Fruit fly (Drosophila melanogaster) Kc167 (cell line): ENCODE results near the gene Dnah3.

Experiments used
- Myc ChIP-seq: fragments of >200 bp; optimal IDR thresholded peaks from 2 replicates; lab custom pipeline; 2017; ENCODE audit warnings: missing external identifiers
- Sin3A ChIP-seq: fragments of >200 bp; optimal IDR thresholded peaks from 2 replicates; lab custom pipeline; 2018; ENCODE audit warnings: missing external identifiers
- h ChIP-seq: fragments of >200 bp; optimal IDR thresholded peaks from 3 replicates; lab custom pipeline; 2018; ENCODE audit warnings: missing external identifiers
- insv ChIP-seq: fragments of >200 bp; optimal IDR thresholded peaks from 3 replicates; lab custom pipeline; 2018; ENCODE audit warnings: missing external identifiers
- psq ChIP-seq: fragments of >200 bp; optimal IDR thresholded peaks from 2 replicates; lab custom pipeline; 2017; ENCODE audit warnings: missing external identifiers
- ttk ChIP-seq: sonication (Bioruptor generic); optimal IDR thresholded peaks from 2 replicates; lab custom pipeline; 2017; ENCODE audit warnings: missing external identifiers

The Dnah3 gene

dm6 chr3L:4860969-4861368 lies at the start of gene Dnah3:
TSS of gene Dnah3 (plus strand) at chr3L:4861269.
- no peak for TF ChIP-seq insv (lab: Kevin White, UChicago)
- no peak for TF ChIP-seq Myc (lab: Kevin White, UChicago)
- no peak for TF ChIP-seq ttk (lab: Kevin White, UChicago)
- no peak for TF ChIP-seq h (lab: Kevin White, UChicago)
- no peak for TF ChIP-seq psq (lab: Kevin White, UChicago)
- TF ChIP-seq Sin3A (lab: Kevin White, UChicago), result no peak

dm6 chr3L:4814184-4814583 lies 46.9 kb upstream of the Dnah3 start:
- TF ChIP-seq h (lab: Kevin White, UChicago), result no peak
- no peak for TF ChIP-seq ttk (lab: Kevin White, UChicago)

dm6 chr3L:4824356-4825138 lies 36.5 kb upstream of the Dnah3 start:
- TF ChIP-seq Sin3A (lab: Kevin White, UChicago), result no peak
- no peak for TF ChIP-seq insv (lab: Kevin White, UChicago)
- no peak for TF ChIP-seq ttk (lab: Kevin White, UChicago)
- TF ChIP-seq h (lab: Kevin White, UChicago), result no peak
- no peak for TF ChIP-seq Myc (lab: Kevin White, UChicago)
- no peak for TF ChIP-seq psq (lab: Kevin White, UChicago)

- TF ChIP-seq psq (lab: Kevin White, UChicago), result no peak
- TF ChIP-seq ttk (lab: Kevin White, UChicago), result no peak
- no peak for TF ChIP-seq insv (lab: Kevin White, UChicago)
- no peak for TF ChIP-seq Sin3A (lab: Kevin White, UChicago)
- TF ChIP-seq Myc (lab: Kevin White, UChicago), result no peak
- TF ChIP-seq h (lab: Kevin White, UChicago), result no peak
These were observed 35.5 kb upstream of the Dnah3 start, which contains the start of the genes Dhc64C and LeuRS-m for dm6 chr3L:4825584-4825983. TSS of gene Dhc64C (minus strand) at chr3L:4825687. TSS of gene LeuRS-m (plus strand) at chr3L:4825853.

dm6 chr3L:4833491-4833890 lies 27.6 kb upstream of the Dnah3 start, which contains the start of gene CG13708:
TSS of gene CG13708 (minus strand) at chr3L:4833591.
- TF ChIP-seq Sin3A (lab: Kevin White, UChicago) (no peak), Myc (lab: Kevin White, UChicago) (no peak), insv (lab: Kevin White, UChicago) (no peak), ttk (lab: Kevin White, UChicago) (no peak), psq (lab: Kevin White, UChicago) (no peak), h (lab: Kevin White, UChicago) (no peak)

dm6 chr3L:4835005-4835404 lies 26.1 kb upstream of the Dnah3 start:
- no peak for TF ChIP-seq psq (lab: Kevin White, UChicago)
- no peak for TF ChIP-seq ttk (lab: Kevin White, UChicago)
- no peak for TF ChIP-seq Myc (lab: Kevin White, UChicago)
- TF ChIP-seq insv (lab: Kevin White, UChicago), result no peak
- no peak for TF ChIP-seq h (lab: Kevin White, UChicago)
- TF ChIP-seq Sin3A (lab: Kevin White, UChicago), result no peak

- TF ChIP-seq insv (lab: Kevin White, UChicago) (no peak), Myc (lab: Kevin White, UChicago) (no peak), psq (lab: Kevin White, UChicago) (no peak), ttk (lab: Kevin White, UChicago) (no peak), h (lab: Kevin White, UChicago) (no peak), Sin3A (lab: Kevin White, UChicago) (no peak)
These were observed 24.7 kb upstream of the Dnah3 start for dm6 chr3L:4836353-4836752.

dm6 chr3L:4840039-4840939 lies 20.8 kb upstream of the Dnah3 start, which contains the start of gene CG13707:
TSS of gene CG13707 (minus strand) at chr3L:4840108.
- no peak for TF ChIP-seq Myc (lab: Kevin White, UChicago)
- no peak for TF ChIP-seq Sin3A (lab: Kevin White, UChicago)
- no peak for TF ChIP-seq h (lab: Kevin White, UChicago)
- no peak for TF ChIP-seq ttk (lab: Kevin White, UChicago)

- TF ChIP-seq Myc (lab: Kevin White, UChicago), result no peak
- TF ChIP-seq psq (lab: Kevin White, UChicago), result no peak
These were observed 18.4 kb upstream of the Dnah3 start for dm6 chr3L:4842710-4843109.

- TF ChIP-seq insv (lab: Kevin White, UChicago) (no peak), h (lab: Kevin White, UChicago) (no peak), Sin3A (lab: Kevin White, UChicago) (no peak), psq (lab: Kevin White, UChicago) (no peak), ttk (lab: Kevin White, UChicago) (no peak)
These were observed 17.6 kb upstream of the Dnah3 start for dm6 chr3L:4843428-4843827.

- TF ChIP-seq insv (lab: Kevin White, UChicago) (no peak), Sin3A (lab: Kevin White, UChicago) (no peak), ttk (lab: Kevin White, UChicago) (no peak), h (lab: Kevin White, UChicago) (no peak), Myc (lab: Kevin White, UChicago) (no peak), psq (lab: Kevin White, UChicago) (no peak)
These were observed 16.3 kb upstream of the Dnah3 start for dm6 chr3L:4844792-4845191.
